Fruit fly (Drosophila melanogaster) whole organism, embryonic: ENCODE results near the gene CG34287.

Experiments used
- Aef1 ChIP-seq: fragments of 200-800 bp; sonication (Bioruptor generic); IDR thresholded peaks from 3 replicates; pipeline ENCODE4 v1.3.6; 2022; ENCODE audit warnings: missing biosample characterization, missing genetic modification characterization
- Antp ChIP-seq: fragments of 200-800 bp; sonication (Bioruptor generic); optimal IDR thresholded peaks from 3 replicates; lab custom pipeline; 2016; ENCODE audit warnings: missing biosample characterization, missing genetic modification characterization
- Atf6 ChIP-seq: fragments of 200-800 bp; sonication (Bioruptor generic); IDR thresholded peaks from 2 replicates; pipeline ENCODE4 v1.3.6; 2022; ENCODE audit warnings: missing biosample characterization, missing genetic modification characterization
- Bgb ChIP-seq: fragments of 200-800 bp; sonication (Bioruptor generic); IDR thresholded peaks from 2 replicates; pipeline ENCODE4 v1.3.6; 2022; ENCODE audit warnings: missing biosample characterization, missing genetic modification characterization; ENCODE audit not compliant: partially characterized antibody
- BtbVII ChIP-seq: fragments of 200-800 bp; sonication (Bioruptor generic); optimal IDR thresholded peaks from 3 replicates; lab custom pipeline; 2017; ENCODE audit warnings: missing biosample characterization, mild to moderate bottlenecking, missing genetic modification characterization
- CG11085 ChIP-seq: fragments of 200-800 bp; sonication (Bioruptor generic); IDR thresholded peaks from 2 replicates; pipeline ENCODE4 v1.3.6; 2022; ENCODE audit warnings: missing biosample characterization, missing genetic modification characterization
- CG12104 ChIP-seq: fragments of 200-800 bp; sonication (Bioruptor generic); optimal IDR thresholded peaks from 3 replicates; lab custom pipeline; 2016; ENCODE audit warnings: missing biosample characterization, missing genetic modification characterization
- CG12391 ChIP-seq: fragments of 200-800 bp; sonication (Bioruptor generic); optimal IDR thresholded peaks from 3 replicates; lab custom pipeline; 2018; ENCODE audit warnings: missing biosample characterization, mild to moderate bottlenecking, missing genetic modification characterization, moderate library complexity
- CG15269 ChIP-seq: fragments of 200-800 bp; sonication (Bioruptor generic); optimal IDR thresholded peaks from 2 replicates; lab custom pipeline; 2018; ENCODE audit warnings: missing biosample characterization, mild to moderate bottlenecking, missing genetic modification characterization, moderate library complexity
- CG1529 ChIP-seq: fragments of 200-800 bp; sonication (Bioruptor generic); optimal IDR thresholded peaks from 3 replicates; lab custom pipeline; 2018; ENCODE audit warnings: missing biosample characterization, missing genetic modification characterization
- CG16863 ChIP-seq: fragments of 200-800 bp; sonication (Bioruptor generic); optimal IDR thresholded peaks from 3 replicates; lab custom pipeline; 2016; ENCODE audit warnings: missing biosample characterization, missing genetic modification characterization
- CG1832 ChIP-seq: fragments of 200-800 bp; sonication (Bioruptor generic); optimal IDR thresholded peaks from 2 replicates; lab custom pipeline; 2017; ENCODE audit warnings: missing biosample characterization, mild to moderate bottlenecking, missing genetic modification characterization, inconsistent platforms
- CG2712 ChIP-seq: fragments of 200-800 bp; optimal IDR thresholded peaks from 3 replicates; lab custom pipeline; 2019; ENCODE audit warnings: missing biosample characterization, mild to moderate bottlenecking, missing genetic modification characterization, moderate library complexity
- CG34376 ChIP-seq: fragments of 200-800 bp; sonication (Bioruptor generic); optimal IDR thresholded peaks from 2 replicates; lab custom pipeline; 2018; ENCODE audit warnings: missing biosample characterization, mild to moderate bottlenecking, missing genetic modification characterization
- CG4360 ChIP-seq: fragments of 200-800 bp; sonication (Bioruptor generic); IDR thresholded peaks from 2 replicates; pipeline ENCODE4 v1.3.6; 2022; ENCODE audit warnings: missing biosample characterization, missing genetic modification characterization
- CG9876 ChIP-seq: fragments of 200-800 bp; sonication (Bioruptor generic); optimal IDR thresholded peaks from 2 replicates; lab custom pipeline; 2016; ENCODE audit warnings: missing biosample characterization, missing genetic modification characterization
- Med ChIP-seq: fragments of 200-800 bp; sonication (Bioruptor generic); peaks from one replicate; lab custom pipeline; 2016; ENCODE audit warnings: missing biosample characterization, missing genetic modification characterization, mild to moderate bottlenecking, inconsistent platforms, moderate library complexity
- Pdp1 ChIP-seq, 2 experiments: fragments of 200-800 bp; sonication (Bioruptor generic); optimal IDR thresholded peaks; 3 replicates each; lab custom pipeline; 2016; ENCODE audit warnings: missing biosample characterization in 2 of 2, missing genetic modification characterization in 2 of 2, mild to moderate bottlenecking in 1 of 2, moderate library complexity in 1 of 2
- Sin3A ChIP-seq: fragments of >200 bp; optimal IDR thresholded peaks from 2 replicates; lab custom pipeline; 2018
- Sry-δ ChIP-seq: fragments of 200-800 bp; sonication (Bioruptor generic); optimal IDR thresholded peaks from 2 replicates; lab custom pipeline; 2016; ENCODE audit warnings: missing biosample characterization, missing genetic modification characterization
- Vsx1 ChIP-seq: fragments of 200-800 bp; sonication (Bioruptor generic); optimal IDR thresholded peaks from 2 replicates; lab custom pipeline; 2017; ENCODE audit warnings: missing biosample characterization, mild to moderate bottlenecking, missing genetic modification characterization, missing genetic modification reagents
- Xbp1 ChIP-seq: fragments of 200-800 bp; sonication (Bioruptor generic); optimal IDR thresholded peaks from 3 replicates; lab custom pipeline; 2016; ENCODE audit warnings: missing biosample characterization, mild to moderate bottlenecking, missing genetic modification characterization
- abd-A ChIP-seq: fragments of 200-800 bp; sonication (Bioruptor generic); optimal IDR thresholded peaks from 3 replicates; lab custom pipeline; 2019; ENCODE audit warnings: missing biosample characterization, mild to moderate bottlenecking, missing genetic modification characterization, moderate library complexity
- aop ChIP-seq: fragments of 200-800 bp; sonication (Bioruptor generic); IDR thresholded peaks from 2 replicates; pipeline ENCODE4 v1.3.6; 2022; ENCODE audit warnings: missing biosample characterization, missing genetic modification characterization
- chinmo ChIP-seq: fragments of 200-800 bp; sonication (Bioruptor generic); IDR thresholded peaks from 4 replicates; pipeline ENCODE4 v1.3.6; 2022; ENCODE audit warnings: missing biosample characterization, missing genetic modification characterization; ENCODE audit not compliant: partially characterized antibody
- cwo ChIP-seq: fragments of 200-800 bp; sonication (Bioruptor generic); optimal IDR thresholded peaks from 3 replicates; lab custom pipeline; 2017; ENCODE audit warnings: missing biosample characterization, missing genetic modification characterization, mild to moderate bottlenecking, moderate library complexity, missing genetic modification reagents
- danr ChIP-seq: fragments of 200-800 bp; sonication (Bioruptor generic); IDR thresholded peaks from 2 replicates; pipeline ENCODE4 v1.3.6; 2022; ENCODE audit warnings: missing biosample characterization, missing genetic modification characterization
- exex ChIP-seq: fragments of 200-800 bp; sonication (Bioruptor generic); optimal IDR thresholded peaks from 4 replicates; lab custom pipeline; 2018; ENCODE audit warnings: missing biosample characterization, mild to moderate bottlenecking, missing genetic modification characterization, moderate library complexity
- gcm2 ChIP-seq: fragments of 200-800 bp; sonication (Bioruptor generic); optimal IDR thresholded peaks from 2 replicates; lab custom pipeline; 2016; ENCODE audit warnings: missing biosample characterization, missing genetic modification characterization
- grn ChIP-seq: fragments of 200-800 bp; sonication (Bioruptor generic); optimal IDR thresholded peaks from 3 replicates; lab custom pipeline; 2017; ENCODE audit warnings: missing biosample characterization, missing genetic modification characterization
- kay ChIP-seq: fragments of 200-800 bp; sonication (Bioruptor generic); optimal IDR thresholded peaks from 2 replicates; lab custom pipeline; 2016; ENCODE audit warnings: missing biosample characterization, missing genetic modification characterization
- mirr ChIP-seq: fragments of 200-800 bp; sonication (Bioruptor generic); optimal IDR thresholded peaks from 3 replicates; lab custom pipeline; 2018; ENCODE audit warnings: missing biosample characterization, mild to moderate bottlenecking, missing genetic modification characterization
- oc ChIP-seq: fragments of 200-800 bp; sonication (Bioruptor generic); optimal IDR thresholded peaks from 2 replicates; lab custom pipeline; 2018; ENCODE audit warnings: missing biosample characterization, mild to moderate bottlenecking, missing genetic modification characterization, moderate library complexity
- pfk ChIP-seq: fragments of 200-800 bp; sonication (Bioruptor generic); optimal IDR thresholded peaks from 2 replicates; lab custom pipeline; 2018; ENCODE audit warnings: missing biosample characterization, mild to moderate bottlenecking, missing genetic modification characterization, moderate library complexity
- sc ChIP-seq, 3 experiments: fragments of >200 bp in 2 of 3; fragments of 200-800 bp in 1 of 3; sonication (Bioruptor generic) in 1 of 3; optimal IDR thresholded peaks; 2 replicates in 2 of 3; 3 replicates in 1 of 3; lab custom pipeline; 2017; ENCODE audit warnings: mild to moderate bottlenecking in 1 of 3, missing biosample characterization in 1 of 3, missing genetic modification characterization in 1 of 3, missing genetic modification reagents in 1 of 3
- sens ChIP-seq: fragments of 200-800 bp; sonication (Bioruptor generic); peaks from one replicate; lab custom pipeline; 2016; ENCODE audit warnings: missing biosample characterization, missing genetic modification characterization
- sob ChIP-seq: fragments of 200-800 bp; sonication (Bioruptor generic); IDR thresholded peaks from 2 replicates; pipeline ENCODE4 v1.3.6; 2022; ENCODE audit warnings: missing biosample characterization, missing genetic modification characterization
- sug ChIP-seq: fragments of 200-800 bp; optimal IDR thresholded peaks from 2 replicates; lab custom pipeline; 2019; ENCODE audit warnings: missing biosample characterization, mild to moderate bottlenecking, missing genetic modification characterization, moderate library complexity
- ttk ChIP-seq: fragments of 200-800 bp; sonication (Bioruptor generic); IDR thresholded peaks from 2 replicates; pipeline ENCODE4 v2.1.2; 2022; ENCODE audit warnings: missing biosample characterization, missing genetic modification characterization
- vnd ChIP-seq: fragments of 200-800 bp; sonication (Bioruptor generic); IDR thresholded peaks from 3 replicates; pipeline ENCODE4 v1.3.6; 2022; ENCODE audit warnings: missing biosample characterization, missing genetic modification characterization; ENCODE audit not compliant: partially characterized antibody

The CG34287 gene

DNA sequence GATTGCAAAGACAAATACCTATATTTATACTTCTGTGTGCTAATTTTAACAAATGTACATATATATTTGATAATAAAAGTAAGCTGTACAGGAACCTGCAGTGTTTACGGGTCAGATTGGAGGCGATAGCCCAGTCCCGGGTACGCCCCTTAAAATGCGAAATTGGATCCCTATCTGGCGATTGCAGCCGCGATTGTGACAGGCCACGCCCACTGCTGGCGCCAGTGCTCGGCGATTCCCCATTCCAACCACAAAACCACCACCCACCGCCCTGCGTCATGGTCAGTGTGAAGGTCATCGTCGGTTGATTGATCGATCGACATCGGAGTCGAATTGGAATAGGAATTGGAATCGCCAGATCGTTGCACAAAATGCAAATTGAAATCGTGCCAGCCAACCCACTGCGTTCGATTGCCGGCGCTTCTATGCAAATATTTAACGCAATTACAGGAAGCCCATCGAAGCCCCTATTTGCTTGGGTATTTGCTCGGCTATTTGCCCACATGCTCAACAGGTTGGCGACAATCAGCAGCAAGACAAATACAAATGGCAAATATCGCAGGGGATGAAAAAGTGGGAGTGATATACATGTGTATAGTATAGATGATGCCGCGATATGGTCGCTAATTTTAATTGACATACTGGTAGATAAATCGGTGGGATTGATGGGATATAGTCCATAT is 14.3 kb upstream of the CG34287 start (continued):
- TF ChIP-seq vnd (GFP tag; lab: Robert Waterston, UW) (no peak), Med (GFP tag; lab: Kevin White, UChicago) (peak; percentile 38), sens (GFP tag; lab: Kevin White, UChicago) (peak; percentile 69), CG9876 (GFP tag; lab: Kevin White, UChicago) (no peak), Aef1 (0 out of 3 replicates have a peak, but pooled peaks have one; percentile 17), aop (no peak), sob (0 out of 2 replicates have a peak, but pooled peaks have one; percentile 30), CG1832 (GFP tag; lab: Kevin White, UChicago) (no peak), oc (tag; lab: Kevin White, UChicago) (no peak), CG12391 (tag; lab: Kevin White, UChicago) (no peak), CG11085 (GFP tag; lab: Robert Waterston, UW) (no peak), pfk (GFP tag; lab: Kevin White, UChicago) (no peak), Bgb (no peak), danr (GFP tag; lab: Robert Waterston, UW) (no peak)

dm6 chr3R:5840870-5841269 is 12.3 kb upstream of the CG34287 start, which contains the start of gene CG1213:
Gene CG1213, plus strand, starts transcription at chr3R:5841170.
- TF ChIP-seq gcm2 (GFP tag; lab: Kevin White, UChicago) (no peak), CG4360 (GFP tag; lab: Robert Waterston, UW) (no peak), BtbVII (no peak), Vsx1 (GFP tag; lab: Kevin White, UChicago) (no peak), Sry-δ (no peak), CG12104 (GFP tag; lab: Kevin White, UChicago) (no peak), Atf6 (GFP tag; lab: Robert Waterston, UW) (no peak), abd-A (no peak), ttk (GFP tag; lab: Robert Waterston, UW) (no peak), CG16863 (no peak), CG1529 (no peak), Sin3A (lab: Kevin White, UChicago) (no peak), CG15269 (tag; lab: Kevin White, UChicago) (no peak), CG2712 (tag; lab: Kevin White, UChicago) (no peak), sc (optimal IDR thresholded peaks at IDR 0.05; lab: Kevin White, UChicago) (no peak), sc (GFP tag; optimal IDR thresholded peaks at IDR 0.05; lab: Kevin White, UChicago) (no peak)

DNA sequence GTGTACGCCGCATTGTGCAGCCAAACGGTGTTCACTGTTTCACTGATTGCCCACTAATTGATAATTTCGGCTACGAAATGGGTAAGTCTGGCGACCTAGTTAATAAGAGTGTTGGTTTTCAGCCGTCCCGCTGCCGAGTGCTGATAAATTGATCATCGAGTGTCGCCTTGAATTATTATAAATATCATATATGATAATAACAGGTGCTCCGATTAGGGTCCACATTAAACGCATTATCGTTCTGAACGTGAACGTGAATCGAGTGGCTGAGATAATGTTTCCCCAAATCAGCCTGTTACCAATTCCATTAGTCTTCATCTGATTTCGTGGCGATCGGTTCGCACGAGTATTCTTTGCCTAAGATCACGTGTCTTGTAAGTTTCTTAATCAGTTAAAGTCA is 11.8 kb upstream of the CG34287 start:
- TF ChIP-seq Pdp1 (GFP tag; optimal IDR thresholded peaks at IDR 0.05; lab: Kevin White, UChicago), result peak in 1 of 2 experiments; percentile 22
- peak; percentile 96 for TF ChIP-seq exex (tag; lab: Kevin White, UChicago)
- TF ChIP-seq Antp (GFP tag; lab: Kevin White, UChicago), result no peak
- TF ChIP-seq grn (GFP tag; lab: Kevin White, UChicago), result peak; percentile 82
- peak; percentile 21 for TF ChIP-seq Med (GFP tag; lab: Kevin White, UChicago)
- TF ChIP-seq chinmo (GFP tag; lab: Robert Waterston, UW), result 0 out of 4 replicates have a peak, but pooled peaks have one; percentile 17
- peak; percentile 74 for TF ChIP-seq sug (tag; lab: Kevin White, UChicago)
- TF ChIP-seq kay (GFP tag; lab: Kevin White, UChicago), result no peak
- TF ChIP-seq CG34376 (GFP tag; lab: Kevin White, UChicago), result peak; percentile 73
- peak; percentile 75 for TF ChIP-seq mirr (GFP tag; lab: Kevin White, UChicago)
- no peak for TF ChIP-seq Xbp1
- peak; percentile 88 for TF ChIP-seq cwo (GFP tag; lab: Kevin White, UChicago)
- TF ChIP-seq, all 482 proteins: peak for 9
